Worm (Caenorhabditis elegans): Measurements from ENCODE around the gene pals-16.

pals-16 gene

ce11 chrIII:1446747-1447146 lies 47.0 kb downstream of the pals-16 start:
- no peak for TF ChIP-seq ztf-23 (GFP tag; IDR thresholded peaks at IDR 0.05)
- no peak for TF ChIP-seq ztf-29 (GFP tag; IDR thresholded peaks at IDR 0.05)
- TF ChIP-seq tab-1 (GFP tag; IDR thresholded peaks at IDR 0.05), result no peak
- TF ChIP-seq med-1 (GFP tag; optimal IDR thresholded peaks at IDR 0.05; ENCODE audit: insufficient read depth), result no peak
- no peak for TF ChIP-seq T22C8.4 (GFP tag; IDR thresholded peaks at IDR 0.05)
- TF ChIP-seq flt-1 (GFP tag; IDR thresholded peaks at IDR 0.05), result no peak

Data from whole organism, midembryonic.